Worm (Caenorhabditis elegans): ENCODE data around the gene fbxb-22.
A peak's percentile ranks its signal among the peaks of the same experiment; 100 is the strongest.

Gene fbxb-22

DNA sequence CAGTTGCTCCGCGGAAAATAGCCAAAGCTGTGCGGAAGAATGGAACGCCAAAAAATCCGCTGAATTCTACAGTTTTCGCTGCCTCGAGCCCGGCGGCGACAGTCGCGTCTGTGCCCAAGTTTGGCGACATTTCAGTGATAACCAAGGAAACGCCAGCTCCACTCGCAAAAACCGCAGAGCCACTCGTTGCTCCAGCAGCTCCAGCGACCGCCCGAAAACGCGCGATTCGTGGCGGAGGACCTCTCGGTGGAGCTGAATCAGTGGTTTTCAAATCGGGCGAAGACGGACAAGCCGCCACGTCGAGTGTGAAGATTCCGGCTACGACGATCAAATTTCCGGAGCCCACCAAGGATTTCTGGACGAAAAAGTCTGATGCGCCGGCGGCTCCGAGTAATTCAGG, 32.7 kb upstream of the fbxb-22 start:
- TF ChIP-seq ceh-22 (tag; optimal IDR thresholded peaks at IDR 0.05) (no peak), zip-5 (tag; optimal IDR thresholded peaks at IDR 0.05) (no peak), tbx-2 (tag; optimal IDR thresholded peaks at IDR 0.05) (no peak), npax-4 (tag; optimal IDR thresholded peaks at IDR 0.05) (no peak), elt-2 (tag; optimal IDR thresholded peaks at IDR 0.05) (no peak)

DNA sequence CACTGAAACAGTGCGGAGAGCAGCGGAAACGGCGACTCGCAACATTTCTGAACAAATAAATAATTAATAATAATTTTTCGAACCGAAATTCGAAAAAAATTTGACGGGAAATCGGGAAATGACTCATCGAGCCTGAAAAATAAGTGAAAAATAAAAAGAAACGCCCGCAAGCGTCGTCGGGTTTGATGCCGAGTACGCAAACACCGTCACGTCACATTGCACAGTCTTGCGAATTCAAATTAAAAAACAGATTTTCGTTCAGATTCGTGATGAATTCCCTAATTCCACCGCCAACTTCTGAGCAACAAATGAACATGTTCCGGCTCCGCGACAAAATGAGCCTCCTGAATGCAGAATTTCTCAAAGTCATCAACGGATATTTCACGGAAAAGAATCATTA, 32.1 kb upstream of the fbxb-22 start, which contains the start of the genes ndab-1 and npp-16:
Gene ndab-1 (minus strand): TSS at position 47 of the 400 bp plus-strand sequence.
Gene npp-16 (plus strand): TSS at position 263 of the 400 bp plus-strand sequence.
- TF ChIP-seq ref-2 (tag; optimal IDR thresholded peaks at IDR 0.05) (peak; percentile 8), nfya-1 (tag; optimal IDR thresholded peaks at IDR 0.05) (peak; percentile 17), madf-2 (tag; optimal IDR thresholded peaks at IDR 0.05) (no peak), K02D7.2 (tag; optimal IDR thresholded peaks at IDR 0.05) (peak; percentile 14)

ce11 chrIII:11914220-11914619, 30.7 kb upstream of the fbxb-22 start, which contains the start of gene Y56A3A.16:
Gene Y56A3A.16, minus strand, starts transcription at chrIII:11914320.
- TF ChIP-seq odd-2 (tag; optimal IDR thresholded peaks at IDR 0.05), result no peak
- TF ChIP-seq eyg-1 (tag; optimal IDR thresholded peaks at IDR 0.05), result no peak
- no peak for TF ChIP-seq tbx-7 (tag; optimal IDR thresholded peaks at IDR 0.05)
- TF ChIP-seq ceh-34 (tag; optimal IDR thresholded peaks at IDR 0.05), result no peak
- no peak for TF ChIP-seq gmeb-2 (tag; optimal IDR thresholded peaks at IDR 0.05)
- no peak for TF ChIP-seq sox-4 (tag; optimal IDR thresholded peaks at IDR 0.05)
- TF ChIP-seq tbx-2 (tag; optimal IDR thresholded peaks at IDR 0.05), result no peak
- no peak for TF ChIP-seq elt-2 (tag; optimal IDR thresholded peaks at IDR 0.05)
- no peak for TF ChIP-seq ztf-16 (tag; optimal IDR thresholded peaks at IDR 0.05)
- TF ChIP-seq dve-1 (tag; optimal IDR thresholded peaks at IDR 0.05), result no peak
- no peak for TF ChIP-seq elt-4 (tag; optimal IDR thresholded peaks at IDR 0.05)
- no peak for TF ChIP-seq nhr-232 (tag; optimal IDR thresholded peaks at IDR 0.05)
- TF ChIP-seq fkh-10 (GFP tag; optimal IDR thresholded peaks at IDR 0.05), result no peak
- TF ChIP-seq nhr-11 (tag; optimal IDR thresholded peaks at IDR 0.05), result no peak
- TF ChIP-seq hlh-6 (tag; optimal IDR thresholded peaks at IDR 0.05), result no peak

DNA sequence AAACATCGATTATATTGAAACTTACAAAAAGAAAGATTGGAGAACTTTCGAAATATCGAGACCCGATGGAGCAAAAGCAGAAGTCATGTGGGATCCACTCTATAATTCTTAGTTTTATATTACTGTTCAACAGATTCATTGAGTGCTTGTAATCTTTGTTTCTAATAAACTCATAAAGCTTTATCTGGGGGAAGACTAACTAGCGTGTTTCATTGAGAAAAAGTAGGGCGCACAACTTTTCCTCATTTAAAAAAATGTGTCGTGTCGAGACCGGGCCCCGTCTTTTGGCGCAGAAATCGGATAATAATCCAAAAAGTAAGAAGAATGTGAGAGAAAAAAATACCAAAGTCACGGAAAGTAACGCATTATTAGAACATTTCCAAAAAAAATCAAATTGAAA, 26.2 kb upstream of the fbxb-22 start, which contains the start of gene faah-4:
Gene faah-4 (minus strand): TSS at position 101 of the 400 bp plus-strand sequence.
- TF ChIP-seq ttx-3 (tag; optimal IDR thresholded peaks at IDR 0.05) (no peak), nfya-1 (tag; optimal IDR thresholded peaks at IDR 0.05) (no peak), T23F11.4 (GFP tag; optimal IDR thresholded peaks at IDR 0.05) (no peak), ceh-48 (tag; optimal IDR thresholded peaks at IDR 0.05) (no peak), elt-4 (tag; optimal IDR thresholded peaks at IDR 0.05) (no peak), dmd-4 (tag; optimal IDR thresholded peaks at IDR 0.05; ENCODE audit: borderline replicate concordance) (no peak), zip-5 (tag; optimal IDR thresholded peaks at IDR 0.05) (no peak), ref-2 (tag; optimal IDR thresholded peaks at IDR 0.05) (no peak), syd-9 (tag; optimal IDR thresholded peaks at IDR 0.05) (no peak), npax-4 (tag; optimal IDR thresholded peaks at IDR 0.05) (no peak), ceh-2 (tag; optimal IDR thresholded peaks at IDR 0.05) (no peak)

DNA sequence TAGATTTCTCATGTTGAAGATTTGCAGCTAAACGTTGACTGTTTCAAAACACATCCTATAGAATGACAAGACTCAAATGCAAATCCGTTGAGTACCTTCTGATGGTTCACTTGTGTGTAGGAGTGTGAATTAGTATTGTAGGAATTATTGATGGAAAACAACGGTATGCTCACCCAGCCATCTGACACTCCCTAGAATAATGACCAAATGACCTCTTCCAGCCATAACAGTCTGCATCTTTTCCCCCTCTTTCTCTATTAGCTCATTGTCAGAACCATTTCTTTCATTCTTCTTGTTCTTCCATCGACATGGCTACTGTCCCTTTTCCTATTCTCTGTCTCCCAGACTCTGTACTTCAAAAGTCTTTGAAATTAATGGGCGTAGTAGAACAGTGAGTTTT, 25.1 kb upstream of the fbxb-22 start, which contains the start of gene fbxb-24:
Gene fbxb-24 (plus strand): TSS at position 301 of the 400 bp plus-strand sequence.
- TF ChIP-seq ceh-31 (tag; optimal IDR thresholded peaks at IDR 0.05), result no peak
- TF ChIP-seq npax-4 (tag; optimal IDR thresholded peaks at IDR 0.05), result no peak

ce11 chrIII:11907177-11907576, 23.6 kb upstream of the fbxb-22 start, which contains the start of gene sdz-33:
Gene sdz-33, plus strand, starts transcription at chrIII:11907477.
- no peak for TF ChIP-seq pha-2 (tag; optimal IDR thresholded peaks at IDR 0.05)
- TF ChIP-seq nfya-1 (tag; optimal IDR thresholded peaks at IDR 0.05), result no peak
- no peak for TF ChIP-seq lin-11 (tag; optimal IDR thresholded peaks at IDR 0.05)
- TF ChIP-seq unc-3 (GFP tag; conservative IDR thresholded peaks at IDR 0.05), result no peak
- no peak for TF ChIP-seq unc-3 (tag; optimal IDR thresholded peaks at IDR 0.05)
- TF ChIP-seq ceh-30 (tag; optimal IDR thresholded peaks at IDR 0.05), result no peak
- no peak for TF ChIP-seq ceh-18 (tag; optimal IDR thresholded peaks at IDR 0.05)
- TF ChIP-seq pag-3 (tag; optimal IDR thresholded peaks at IDR 0.05; ENCODE audit: borderline replicate concordance), result no peak
- no peak for TF ChIP-seq ztf-16 (tag; optimal IDR thresholded peaks at IDR 0.05)
- TF ChIP-seq nhr-232 (tag; optimal IDR thresholded peaks at IDR 0.05), result no peak
- no peak for TF ChIP-seq gmeb-2 (tag; optimal IDR thresholded peaks at IDR 0.05)
- no peak for TF ChIP-seq dmd-4 (tag; optimal IDR thresholded peaks at IDR 0.05; ENCODE audit: borderline replicate concordance)
- TF ChIP-seq dve-1 (tag; optimal IDR thresholded peaks at IDR 0.05), result no peak
- TF ChIP-seq madf-2 (tag; optimal IDR thresholded peaks at IDR 0.05), result no peak
- TF ChIP-seq ceh-45 (GFP tag; IDR thresholded peaks at IDR 0.05), result no peak
- no peak for TF ChIP-seq ceh-6 (GFP tag; optimal IDR thresholded peaks at IDR 0.05)
